Worm (Caenorhabditis elegans): Measurements from ENCODE around the gene snt-3.

The snt-3 gene

ce11 chrV:1383206-1383908 lies 12.5 kb upstream of the snt-3 start, which contains the start of gene rga-4:
Gene rga-4, minus strand, starts transcription at chrV:1383256.
- TF ChIP-seq med-1 (GFP tag; optimal IDR thresholded peaks at IDR 0.05; ENCODE audit: insufficient read depth) (no peak), klf-2 (GFP tag; conservative IDR thresholded peaks at IDR 0.05) (no peak), ztf-23 (GFP tag; IDR thresholded peaks at IDR 0.05) (no peak), ref-1 (GFP tag; conservative IDR thresholded peaks at IDR 0.05) (no peak), ztf-29 (GFP tag; IDR thresholded peaks at IDR 0.05) (no peak), flt-1 (GFP tag; IDR thresholded peaks at IDR 0.05) (no peak), tab-1 (GFP tag; IDR thresholded peaks at IDR 0.05) (no peak), T22C8.4 (GFP tag; IDR thresholded peaks at IDR 0.05) (no peak), cog-1 (tag; optimal IDR thresholded peaks at IDR 0.05) (no peak)

DNA sequence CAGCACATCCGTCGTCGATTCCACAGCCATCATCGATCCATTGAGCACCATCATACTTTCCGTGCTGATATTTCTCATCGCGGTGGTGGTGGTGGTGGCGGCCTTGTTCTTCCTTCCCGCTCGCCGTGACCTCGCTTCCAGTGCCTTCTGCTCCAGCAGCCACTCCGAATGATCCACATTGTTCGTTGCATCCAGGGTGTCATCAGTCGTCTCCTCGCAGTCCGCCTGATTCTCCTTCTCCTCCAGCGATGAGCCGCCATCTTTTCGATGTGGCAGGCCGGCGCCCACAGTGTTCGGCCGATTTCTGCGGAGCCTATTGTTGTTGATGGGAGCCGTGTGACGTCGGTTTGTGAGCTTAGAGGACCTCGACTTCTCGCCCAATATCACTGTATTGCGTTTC lies 7.2 kb upstream of the snt-3 start:
- TF ChIP-seq ztf-29 (GFP tag; IDR thresholded peaks at IDR 0.05) = no peak
- no peak for TF ChIP-seq ztf-23 (GFP tag; IDR thresholded peaks at IDR 0.05)
- no peak for TF ChIP-seq cog-1 (tag; optimal IDR thresholded peaks at IDR 0.05)
- TF ChIP-seq tab-1 (GFP tag; IDR thresholded peaks at IDR 0.05) = no peak
- no peak for TF ChIP-seq klf-2 (GFP tag; conservative IDR thresholded peaks at IDR 0.05)
- no peak for TF ChIP-seq flt-1 (GFP tag; IDR thresholded peaks at IDR 0.05)
- TF ChIP-seq med-1 (GFP tag; optimal IDR thresholded peaks at IDR 0.05; ENCODE audit: insufficient read depth) = no peak
- no peak for TF ChIP-seq T22C8.4 (GFP tag; IDR thresholded peaks at IDR 0.05)
- TF ChIP-seq ref-1 (GFP tag; conservative IDR thresholded peaks at IDR 0.05) = no peak

DNA sequence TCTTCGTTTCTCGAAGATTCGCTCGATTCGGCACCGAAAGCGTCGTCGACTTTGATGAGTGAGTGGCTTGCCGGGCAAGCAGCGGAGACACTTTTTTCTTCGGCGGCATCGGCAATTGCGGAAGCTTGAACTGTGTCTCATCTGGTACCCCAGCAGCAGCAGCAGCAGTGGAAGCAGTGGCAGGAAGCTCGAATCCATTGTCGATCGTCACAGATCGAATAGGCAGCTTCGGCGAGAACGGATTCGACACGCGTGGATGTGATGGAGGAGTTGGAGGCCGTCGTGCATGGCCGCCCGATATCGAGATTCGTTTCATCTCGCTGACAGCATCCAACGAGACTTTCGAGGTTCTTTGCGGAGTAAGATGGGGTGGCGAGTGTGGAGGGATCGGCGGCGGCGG lies 4.2 kb upstream of the snt-3 start:
- no peak for TF ChIP-seq tab-1 (GFP tag; IDR thresholded peaks at IDR 0.05)
- TF ChIP-seq ztf-29 (GFP tag; IDR thresholded peaks at IDR 0.05) = no peak
- TF ChIP-seq flt-1 (GFP tag; IDR thresholded peaks at IDR 0.05) = no peak
- TF ChIP-seq klf-2 (GFP tag; conservative IDR thresholded peaks at IDR 0.05) = no peak
- TF ChIP-seq cog-1 (tag; optimal IDR thresholded peaks at IDR 0.05) = no peak
- no peak for TF ChIP-seq T22C8.4 (GFP tag; IDR thresholded peaks at IDR 0.05)
- no peak for TF ChIP-seq med-1 (GFP tag; optimal IDR thresholded peaks at IDR 0.05; ENCODE audit: insufficient read depth)
- no peak for TF ChIP-seq ref-1 (GFP tag; conservative IDR thresholded peaks at IDR 0.05)
- TF ChIP-seq ztf-23 (GFP tag; IDR thresholded peaks at IDR 0.05) = no peak

- TF ChIP-seq T22C8.4 (GFP tag; IDR thresholded peaks at IDR 0.05) (no peak), ztf-29 (GFP tag; IDR thresholded peaks at IDR 0.05) (no peak)
Measured at ce11 chrV:1368138-1368537, 2.7 kb downstream of the snt-3 start.

ce11 chrV:1366082-1366481 lies 4.7 kb downstream of the snt-3 start:
- no peak for TF ChIP-seq med-1 (GFP tag; optimal IDR thresholded peaks at IDR 0.05; ENCODE audit: insufficient read depth)
- TF ChIP-seq cog-1 (tag; optimal IDR thresholded peaks at IDR 0.05) = no peak
- no peak for TF ChIP-seq T22C8.4 (GFP tag; IDR thresholded peaks at IDR 0.05)
- no peak for TF ChIP-seq ztf-23 (GFP tag; IDR thresholded peaks at IDR 0.05)

DNA sequence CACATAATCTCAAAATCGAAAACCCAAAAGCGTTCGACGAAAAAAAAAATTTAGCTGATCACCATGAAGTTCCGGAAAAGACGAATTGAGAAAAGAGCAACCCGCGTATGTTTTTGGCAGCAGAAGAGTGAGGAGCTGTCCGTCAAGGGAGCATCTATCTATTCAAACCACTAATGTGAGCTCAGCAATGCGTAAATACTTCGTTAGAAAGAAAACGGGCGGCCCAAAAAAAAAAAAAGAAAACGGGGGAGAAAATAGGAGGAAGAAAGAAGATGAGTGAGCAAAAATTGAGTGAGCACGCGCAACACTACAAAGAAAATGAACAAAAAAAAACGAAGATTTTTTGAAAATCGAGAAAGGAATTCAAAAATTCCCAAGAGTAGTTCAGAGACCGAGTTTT lies 6.5 kb downstream of the snt-3 start:
- TF ChIP-seq ztf-29 (GFP tag; IDR thresholded peaks at IDR 0.05) (no peak), tab-1 (GFP tag; IDR thresholded peaks at IDR 0.05) (no peak), med-1 (GFP tag; optimal IDR thresholded peaks at IDR 0.05; ENCODE audit: insufficient read depth) (no peak), cog-1 (tag; optimal IDR thresholded peaks at IDR 0.05) (no peak), flt-1 (GFP tag; IDR thresholded peaks at IDR 0.05) (no peak), ztf-23 (GFP tag; IDR thresholded peaks at IDR 0.05) (no peak), klf-2 (GFP tag; conservative IDR thresholded peaks at IDR 0.05) (no peak), ref-1 (GFP tag; conservative IDR thresholded peaks at IDR 0.05) (no peak), T22C8.4 (GFP tag; IDR thresholded peaks at IDR 0.05) (no peak)

DNA sequence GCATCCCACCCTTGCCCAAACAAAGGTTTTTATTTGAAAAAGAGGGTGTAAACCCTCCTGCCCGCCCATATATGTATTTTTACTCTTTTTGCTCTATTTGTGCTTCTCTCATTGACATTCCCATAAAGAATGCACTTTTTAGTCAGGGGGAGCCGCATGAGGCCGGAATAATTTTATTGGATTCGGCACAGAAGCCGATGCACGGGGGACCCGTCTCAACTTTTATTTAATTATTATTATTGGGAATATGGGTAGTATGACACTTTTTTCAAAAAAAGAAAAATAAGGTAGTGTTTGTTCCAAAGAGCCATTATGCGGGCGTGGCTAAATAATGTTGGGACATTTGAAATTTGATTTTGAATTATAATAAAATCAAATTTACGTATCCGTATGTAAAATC lies 8.8 kb downstream of the snt-3 start:
- TF ChIP-seq flt-1 (GFP tag; IDR thresholded peaks at IDR 0.05) (no peak), med-1 (GFP tag; optimal IDR thresholded peaks at IDR 0.05; ENCODE audit: insufficient read depth) (no peak), ref-1 (GFP tag; conservative IDR thresholded peaks at IDR 0.05) (no peak), ztf-29 (GFP tag; IDR thresholded peaks at IDR 0.05) (no peak), cog-1 (tag; optimal IDR thresholded peaks at IDR 0.05) (no peak), klf-2 (GFP tag; conservative IDR thresholded peaks at IDR 0.05) (no peak), T22C8.4 (GFP tag; IDR thresholded peaks at IDR 0.05) (no peak), tab-1 (GFP tag; IDR thresholded peaks at IDR 0.05) (no peak), ztf-23 (GFP tag; IDR thresholded peaks at IDR 0.05) (no peak)

DNA sequence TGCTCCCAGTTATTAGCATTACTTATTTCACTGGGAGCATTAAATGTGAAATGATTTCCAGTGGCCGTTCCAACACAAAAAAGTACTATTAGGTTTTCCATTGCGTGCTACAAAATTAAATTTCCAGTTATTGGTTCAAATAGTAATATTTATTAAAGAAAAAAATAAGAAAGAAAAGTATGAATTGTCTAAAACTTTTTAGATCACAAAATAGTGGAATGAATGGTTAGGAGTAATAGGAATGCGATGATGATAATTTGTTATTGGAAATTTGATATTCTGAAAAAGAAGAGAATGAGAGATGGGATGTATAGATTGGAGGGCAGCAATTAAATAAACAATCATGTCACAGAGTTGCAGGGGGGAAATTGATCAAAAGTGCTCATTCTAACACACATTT lies 12.8 kb downstream of the snt-3 start, which contains the start of gene Y75B7AL.2:
Gene Y75B7AL.2, minus strand, starts transcription at position 101 of the 400 bp plus-strand sequence.
- TF ChIP-seq tab-1 (GFP tag; IDR thresholded peaks at IDR 0.05) (no peak), ztf-29 (GFP tag; IDR thresholded peaks at IDR 0.05) (no peak), ztf-23 (GFP tag; IDR thresholded peaks at IDR 0.05) (no peak), T22C8.4 (GFP tag; IDR thresholded peaks at IDR 0.05) (no peak), cog-1 (tag; optimal IDR thresholded peaks at IDR 0.05) (no peak), med-1 (GFP tag; optimal IDR thresholded peaks at IDR 0.05; ENCODE audit: insufficient read depth) (no peak), klf-2 (GFP tag; conservative IDR thresholded peaks at IDR 0.05) (no peak), ref-1 (GFP tag; conservative IDR thresholded peaks at IDR 0.05) (no peak), flt-1 (GFP tag; IDR thresholded peaks at IDR 0.05) (no peak)

ce11 chrV:1355297-1355696 lies 15.5 kb downstream of the snt-3 start:
- TF ChIP-seq ztf-23 (GFP tag; IDR thresholded peaks at IDR 0.05) (no peak), cog-1 (tag; optimal IDR thresholded peaks at IDR 0.05) (no peak), med-1 (GFP tag; optimal IDR thresholded peaks at IDR 0.05; ENCODE audit: insufficient read depth) (no peak), flt-1 (GFP tag; IDR thresholded peaks at IDR 0.05) (no peak), tab-1 (GFP tag; IDR thresholded peaks at IDR 0.05) (no peak), T22C8.4 (GFP tag; IDR thresholded peaks at IDR 0.05) (no peak), ztf-29 (GFP tag; IDR thresholded peaks at IDR 0.05) (no peak), klf-2 (GFP tag; conservative IDR thresholded peaks at IDR 0.05) (no peak), ref-1 (GFP tag; conservative IDR thresholded peaks at IDR 0.05) (no peak)

- TF ChIP-seq med-1 (GFP tag; optimal IDR thresholded peaks at IDR 0.05; ENCODE audit: insufficient read depth) (no peak), ztf-23 (GFP tag; IDR thresholded peaks at IDR 0.05) (no peak), tab-1 (GFP tag; IDR thresholded peaks at IDR 0.05) (no peak), T22C8.4 (GFP tag; IDR thresholded peaks at IDR 0.05) (no peak), flt-1 (GFP tag; IDR thresholded peaks at IDR 0.05) (no peak), cog-1 (tag; optimal IDR thresholded peaks at IDR 0.05) (no peak), klf-2 (GFP tag; conservative IDR thresholded peaks at IDR 0.05) (no peak), ref-1 (GFP tag; conservative IDR thresholded peaks at IDR 0.05) (no peak), ztf-29 (GFP tag; IDR thresholded peaks at IDR 0.05) (no peak)
Measured at ce11 chrV:1352321-1352720, 18.5 kb downstream of the snt-3 start.
